Fruit fly (Drosophila melanogaster) whole organism, embryonic: ENCODE data around the gene c12.1.

Source experiments
- CG12071 ChIP-seq: fragments of 200-800 bp; sonication (Bioruptor generic); optimal IDR thresholded peaks from 3 replicates; lab custom pipeline; 2018; ENCODE audit warnings: missing biosample characterization, mild to moderate bottlenecking, missing genetic modification characterization
- CG14667 ChIP-seq: fragments of 200-800 bp; sonication (Bioruptor generic); IDR thresholded peaks from 2 replicates; pipeline ENCODE4 v1.3.6; 2022; ENCODE audit warnings: missing biosample characterization, missing genetic modification characterization
- CG3065 ChIP-seq: fragments of 200-800 bp; sonication (Bioruptor generic); optimal IDR thresholded peaks from 2 replicates; lab custom pipeline; 2016; ENCODE audit warnings: missing biosample characterization, missing genetic modification characterization
- Tbp ChIP-seq: fragments of >200 bp; optimal IDR thresholded peaks from 2 replicates; lab custom pipeline; 2018; ENCODE audit warnings: missing biosample characterization, missing genetic modification characterization
- cato ChIP-seq: fragments of 200-800 bp; sonication (Bioruptor generic); optimal IDR thresholded peaks from 2 replicates; lab custom pipeline; 2016; ENCODE audit warnings: missing biosample characterization, missing genetic modification characterization, borderline replicate concordance
- ewg ChIP-seq: fragments of 200-800 bp; sonication (Bioruptor generic); optimal IDR thresholded peaks from 3 replicates; lab custom pipeline; 2017; ENCODE audit warnings: mild to moderate bottlenecking, missing biosample characterization, missing genetic modification reagents, missing genetic modification characterization
- h ChIP-seq: fragments of >200 bp; optimal IDR thresholded peaks from 2 replicates; lab custom pipeline; 2017
- ken ChIP-seq: fragments of 200-800 bp; sonication (Bioruptor generic); IDR thresholded peaks from 3 replicates; pipeline ENCODE4 v1.3.6; 2022; ENCODE audit warnings: missing biosample characterization, missing genetic modification characterization
- kni ChIP-seq: fragments of 200-800 bp; sonication (Bioruptor generic); optimal IDR thresholded peaks from 3 replicates; lab custom pipeline; 2017; ENCODE audit warnings: mild to moderate bottlenecking, missing biosample characterization, missing genetic modification reagents, missing genetic modification characterization
- ttk ChIP-seq: fragments of 200-800 bp; sonication (Bioruptor generic); IDR thresholded peaks from 2 replicates; pipeline ENCODE4 v2.1.2; 2022; ENCODE audit warnings: missing biosample characterization, missing genetic modification characterization

DNA sequence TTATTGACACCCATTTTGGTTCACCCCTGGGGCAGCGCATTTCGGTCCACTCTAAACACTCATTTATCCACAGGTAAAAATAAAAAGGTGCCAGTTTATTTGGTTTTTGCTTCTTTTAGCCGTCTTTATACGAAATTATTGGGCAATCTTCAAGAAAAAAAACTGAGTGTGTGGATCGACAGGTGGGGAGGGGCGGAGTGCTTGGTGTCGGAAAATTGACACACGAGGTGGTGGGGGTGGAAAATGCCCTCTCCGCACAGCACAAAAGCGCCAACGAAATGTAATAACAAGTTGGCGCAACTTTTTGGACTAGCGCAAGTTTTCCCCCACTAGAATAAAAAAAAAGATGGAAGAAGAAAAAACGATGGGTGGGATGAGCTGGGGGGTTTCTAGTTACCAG, 26.5 kb upstream of the c12.1 start:
- TF ChIP-seq kni (GFP tag; lab: Kevin White, UChicago) (no peak), h (lab: Kevin White, UChicago) (no peak), Tbp (GFP tag; lab: Kevin White, UChicago) (no peak), ewg (no peak), CG3065 (no peak), CG12071 (GFP tag; lab: Kevin White, UChicago) (no peak), ken (GFP tag; lab: Robert Waterston, UW) (no peak), CG14667 (GFP tag; lab: Robert Waterston, UW) (no peak), cato (GFP tag; lab: Kevin White, UChicago) (no peak), ttk (no peak)
